Worm (Caenorhabditis elegans) whole organism, L2 larva: ENCODE results near the gene gab-1.

ENCODE experiments used
- C34F6.9 ChIP-seq: fragments of 150-350 bp; optimal IDR thresholded peaks from 2 replicates; lab custom pipeline; 2014; ENCODE audit warnings: missing biosample characterization, missing genetic modification characterization
- F13H6.1 ChIP-seq: sonication (generic microtip); optimal IDR thresholded peaks from 2 replicates; lab custom pipeline; 2016; ENCODE audit warnings: missing genetic modification characterization, missing compliant biosample characterization
- R02D3.7 ChIP-seq: fragments of 150-350 bp; optimal IDR thresholded peaks from 2 replicates; lab custom pipeline; 2014; ENCODE audit warnings: missing biosample characterization, missing genetic modification characterization
- Y55F3AM.14 ChIP-seq: fragments of 200-800 bp; sonication (Bioruptor generic); optimal IDR thresholded peaks from 2 replicates; lab custom pipeline; 2018; ENCODE audit warnings: mild to moderate bottlenecking, missing genetic modification characterization, missing compliant biosample characterization
- alr-1 ChIP-seq: fragments of 150-350 bp; optimal IDR thresholded peaks from 2 replicates; lab custom pipeline; 2014; ENCODE audit warnings: missing biosample characterization, missing genetic modification characterization
- aly-2 ChIP-seq: fragments of 150-350 bp; optimal IDR thresholded peaks from 2 replicates; lab custom pipeline; 2014; ENCODE audit warnings: missing biosample characterization, missing genetic modification characterization
- ceh-16 ChIP-seq: fragments of 150-350 bp; optimal IDR thresholded peaks from 2 replicates; lab custom pipeline; 2014; ENCODE audit warnings: missing biosample characterization, missing genetic modification characterization
- ceh-82 ChIP-seq: fragments of 150-350 bp; optimal IDR thresholded peaks from 2 replicates; lab custom pipeline; 2014; ENCODE audit warnings: missing biosample characterization, missing genetic modification characterization
- crh-2 ChIP-seq: sonication (generic microtip); optimal IDR thresholded peaks from 2 replicates; lab custom pipeline; 2017; ENCODE audit warnings: missing biosample characterization, missing genetic modification characterization
- dmd-4 ChIP-seq: sonication (generic microtip); optimal IDR thresholded peaks from 2 replicates; lab custom pipeline; 2017; ENCODE audit warnings: missing biosample characterization, missing genetic modification characterization
- egl-27 ChIP-seq: sonication (generic microtip); optimal IDR thresholded peaks from 3 replicates; lab custom pipeline; 2017; ENCODE audit warnings: missing biosample characterization, missing genetic modification reagents, missing genetic modification characterization
- elt-1 ChIP-seq: fragments of 150-350 bp; optimal IDR thresholded peaks from 2 replicates; lab custom pipeline; 2014; ENCODE audit warnings: missing biosample characterization, missing genetic modification characterization
- fos-1 ChIP-seq: fragments of 150-350 bp; optimal IDR thresholded peaks from 2 replicates; lab custom pipeline; 2014; ENCODE audit warnings: missing biosample characterization, missing genetic modification characterization
- gmeb-1 ChIP-seq: fragments of 150-350 bp; optimal IDR thresholded peaks from 2 replicates; lab custom pipeline; 2014; ENCODE audit warnings: missing biosample characterization, missing genetic modification characterization
- lin-11 ChIP-seq: fragments of 150-350 bp; sonication (generic microtip); optimal IDR thresholded peaks from 2 replicates; lab custom pipeline; 2014; ENCODE audit warnings: missing biosample characterization, missing genetic modification characterization, inconsistent platforms, mixed read lengths
- lin-13 ChIP-seq: fragments of 150-350 bp; optimal IDR thresholded peaks from 2 replicates; lab custom pipeline; 2014; ENCODE audit warnings: missing biosample characterization, missing genetic modification reagents, missing genetic modification characterization
- lin-39 ChIP-seq: fragments of 150-350 bp; optimal IDR thresholded peaks from 2 replicates; lab custom pipeline; 2014; ENCODE audit warnings: missing biosample characterization, missing genetic modification reagents, missing genetic modification characterization
- mab-5 ChIP-seq: fragments of 150-350 bp; optimal IDR thresholded peaks from 2 replicates; lab custom pipeline; 2014; ENCODE audit warnings: missing biosample characterization, missing genetic modification characterization
- nhr-10 ChIP-seq: sonication (generic microtip); optimal IDR thresholded peaks from 2 replicates; lab custom pipeline; 2017; ENCODE audit warnings: missing biosample characterization, missing genetic modification characterization
- nhr-11 ChIP-seq: fragments of 150-350 bp; optimal IDR thresholded peaks from 2 replicates; lab custom pipeline; 2014; ENCODE audit warnings: missing biosample characterization, missing genetic modification characterization
- nhr-12 ChIP-seq: fragments of 150-350 bp; optimal IDR thresholded peaks from 2 replicates; lab custom pipeline; 2014; ENCODE audit warnings: missing biosample characterization, missing genetic modification characterization
- nhr-129 ChIP-seq: fragments of 150-350 bp; optimal IDR thresholded peaks from 2 replicates; lab custom pipeline; 2014; ENCODE audit warnings: missing biosample characterization, missing genetic modification characterization
- nhr-6 ChIP-seq: fragments of 150-350 bp; optimal IDR thresholded peaks from 2 replicates; lab custom pipeline; 2014; ENCODE audit warnings: missing biosample characterization, missing genetic modification characterization
- sem-4 ChIP-seq: fragments of 150-350 bp; optimal IDR thresholded peaks from 2 replicates; lab custom pipeline; 2014; ENCODE audit warnings: missing biosample characterization, missing genetic modification reagents, missing genetic modification characterization
- skn-1 ChIP-seq: sonication (generic microtip); optimal IDR thresholded peaks from 2 replicates; lab custom pipeline; 2017; ENCODE audit warnings: missing biosample characterization, missing genetic modification characterization
- sma-9 ChIP-seq, 2 experiments: fragments of 150-350 bp in 1 of 2; sonication (generic microtip) in 1 of 2; optimal IDR thresholded peaks; 2 replicates each; lab custom pipeline; 2014 to 2016; ENCODE audit warnings: missing genetic modification characterization in 2 of 2, mild to moderate bottlenecking in 1 of 2, missing biosample characterization in 1 of 2, missing compliant biosample characterization in 1 of 2, missing genetic modification reagents in 1 of 2, moderate library complexity in 1 of 2
- snpc-4 ChIP-seq: fragments of 150-350 bp; optimal IDR thresholded peaks from 2 replicates; lab custom pipeline; 2014; ENCODE audit warnings: missing biosample characterization, missing genetic modification characterization
- unc-55 ChIP-seq: fragments of 150-350 bp; sonication (generic microtip); optimal IDR thresholded peaks from 3 replicates; lab custom pipeline; 2014; ENCODE audit warnings: missing biosample characterization, missing genetic modification reagents, missing genetic modification characterization
- unc-62 ChIP-seq: fragments of 150-350 bp; optimal IDR thresholded peaks from 2 replicates; lab custom pipeline; 2014; ENCODE audit warnings: missing biosample characterization, missing genetic modification reagents, missing genetic modification characterization
- zag-1 ChIP-seq: fragments of 150-350 bp; optimal IDR thresholded peaks from 2 replicates; lab custom pipeline; 2014; ENCODE audit warnings: missing biosample characterization, missing genetic modification characterization
- ztf-1 ChIP-seq: fragments of 200-800 bp; sonication (Bioruptor generic); conservative IDR thresholded peaks from 2 replicates; pipeline ENCODE4 v1.3.6; 2022; ENCODE audit warnings: missing genetic modification characterization, missing compliant biosample characterization
- ztf-11 ChIP-seq: sonication (generic microtip); optimal IDR thresholded peaks from 2 replicates; lab custom pipeline; 2017; ENCODE audit warnings: missing biosample characterization, missing genetic modification characterization
- ztf-4 ChIP-seq: fragments of 150-350 bp; optimal IDR thresholded peaks from 2 replicates; lab custom pipeline; 2014; ENCODE audit warnings: missing biosample characterization, missing genetic modification characterization

Gene gab-1

ce11 chrIII:12818050-12818738 is 38.7 kb upstream of the gab-1 start, which contains the start of gene arx-5 (continued):
- no peak for TF ChIP-seq nhr-11 (tag; lab: Kevin White, UChicago)
- no peak for TF ChIP-seq ztf-11 (tag; lab: Kevin White, UChicago)
- no peak for TF ChIP-seq lin-39 (tag; lab: Kevin White, UChicago)
- no peak for TF ChIP-seq ceh-82 (tag; lab: Kevin White, UChicago)
- peak; percentile 86 for TF ChIP-seq R02D3.7
- TF ChIP-seq unc-55 (GFP tag; lab: Kevin White, UChicago): peak; percentile 32
- TF ChIP-seq nhr-12 (tag; lab: Kevin White, UChicago): no peak
- no peak for TF ChIP-seq lin-13 (GFP tag; lab: Kevin White, UChicago)
- no peak for TF ChIP-seq zag-1 (tag; lab: Kevin White, UChicago)
- TF ChIP-seq C34F6.9 (tag; lab: Kevin White, UChicago): peak; percentile 33
- no peak for TF ChIP-seq mab-5 (tag; lab: Kevin White, UChicago)

ce11 chrIII:12813193-12813592 is 33.7 kb upstream of the gab-1 start, which contains the start of gene BE10.4:
Gene BE10.4, plus strand, starts transcription at chrIII:12813493.
- TF ChIP-seq egl-27 (tag; lab: Kevin White, UChicago) (no peak), elt-1 (tag; lab: Kevin White, UChicago) (no peak), lin-13 (GFP tag; lab: Kevin White, UChicago) (no peak), gmeb-1 (tag; lab: Kevin White, UChicago) (no peak), skn-1 (no peak), ztf-4 (tag; lab: Kevin White, UChicago) (no peak), dmd-4 (tag; lab: Kevin White, UChicago) (no peak), fos-1 (no peak), lin-11 (tag; lab: Kevin White, UChicago) (no peak), alr-1 (tag; lab: Kevin White, UChicago) (no peak), ceh-16 (tag; lab: Kevin White, UChicago) (no peak)

- TF ChIP-seq nhr-10 (tag; lab: Kevin White, UChicago) (no peak), ztf-1 (GFP tag; lab: Robert Waterston, UW) (no peak), nhr-6 (tag; lab: Kevin White, UChicago) (no peak), nhr-12 (tag; lab: Kevin White, UChicago) (no peak), mab-5 (tag; lab: Kevin White, UChicago) (no peak), nhr-11 (tag; lab: Kevin White, UChicago) (no peak), ztf-4 (tag; lab: Kevin White, UChicago) (no peak), nhr-129 (no peak), sma-9 (GFP tag; optimal IDR thresholded peaks at IDR 0.05; lab: Kevin White, UChicago) (no peak), sma-9 (tag; optimal IDR thresholded peaks at IDR 0.05; lab: Kevin White, UChicago) (no peak), ceh-16 (tag; lab: Kevin White, UChicago) (no peak), aly-2 (no peak), F13H6.1 (no peak), gmeb-1 (tag; lab: Kevin White, UChicago) (no peak), Y55F3AM.14 (GFP tag; lab: Kevin White, UChicago) (no peak), crh-2 (tag; lab: Kevin White, UChicago) (no peak), lin-13 (GFP tag; lab: Kevin White, UChicago) (no peak)
Measured at ce11 chrIII:12807726-12808125, 28.2 kb upstream of the gab-1 start, which contains the start of gene BE10.3. Gene BE10.3, plus strand, starts transcription at chrIII:12808026.

- TF ChIP-seq zag-1 (tag; lab: Kevin White, UChicago): no peak
- no peak for TF ChIP-seq nhr-10 (tag; lab: Kevin White, UChicago)
- no peak for TF ChIP-seq mab-5 (tag; lab: Kevin White, UChicago)
- TF ChIP-seq alr-1 (tag; lab: Kevin White, UChicago): no peak
- TF ChIP-seq sem-4 (tag; lab: Kevin White, UChicago): no peak
- TF ChIP-seq F13H6.1: no peak
- TF ChIP-seq nhr-129: no peak
- TF ChIP-seq snpc-4 (tag; lab: Kevin White, UChicago): no peak
- no peak for TF ChIP-seq elt-1 (tag; lab: Kevin White, UChicago)
- TF ChIP-seq crh-2 (tag; lab: Kevin White, UChicago): no peak
- no peak for TF ChIP-seq nhr-6 (tag; lab: Kevin White, UChicago)
- no peak for TF ChIP-seq lin-11 (tag; lab: Kevin White, UChicago)
- no peak for TF ChIP-seq C34F6.9 (tag; lab: Kevin White, UChicago)
- TF ChIP-seq lin-39 (tag; lab: Kevin White, UChicago): no peak
- TF ChIP-seq unc-62 (GFP tag; lab: Kevin White, UChicago): no peak
- no peak for TF ChIP-seq nhr-11 (tag; lab: Kevin White, UChicago)
- TF ChIP-seq egl-27 (tag; lab: Kevin White, UChicago): no peak
- TF ChIP-seq lin-13 (GFP tag; lab: Kevin White, UChicago): no peak
- TF ChIP-seq ztf-11 (tag; lab: Kevin White, UChicago): no peak
Measured at ce11 chrIII:12806712-12807111, 27.2 kb upstream of the gab-1 start, which contains the start of gene BE10.5. Gene BE10.5, minus strand, starts transcription at chrIII:12806812.
